Worm (Caenorhabditis elegans): ENCODE data around the gene phat-4.

The phat-4 gene

ce11 chrV:4143034-4143433 lies 13.3 kb downstream of the phat-4 start:
- TF ChIP-seq snu-23 (GFP tag; optimal IDR thresholded peaks at IDR 0.05): peak; percentile 93
- peak; percentile 74 for TF ChIP-seq pax-3 (tag; optimal IDR thresholded peaks at IDR 0.05)
- TF ChIP-seq ztf-4 (tag; optimal IDR thresholded peaks at IDR 0.05): peak; percentile 67
- TF ChIP-seq nhr-20 (tag; optimal IDR thresholded peaks at IDR 0.05): peak; percentile 96
- TF ChIP-seq fkh-4 (tag; optimal IDR thresholded peaks at IDR 0.05; ENCODE audit: borderline replicate concordance): peak; percentile 63
- TF ChIP-seq nhr-28 (tag; optimal IDR thresholded peaks at IDR 0.05): no peak
- peak; percentile 92 for TF ChIP-seq nhr-47 (tag; optimal IDR thresholded peaks at IDR 0.05)
- TF ChIP-seq fkh-10 (GFP tag; optimal IDR thresholded peaks at IDR 0.05): peak; percentile 22
- peak; percentile 42 for TF ChIP-seq F16B12.6 (tag; optimal IDR thresholded peaks at IDR 0.05)
- TF ChIP-seq efl-1 (optimal IDR thresholded peaks at IDR 0.05): peak; percentile 84 to 85
- TF ChIP-seq efl-1 (GFP tag; optimal IDR thresholded peaks at IDR 0.05 in 1 of 2): peak; percentile 77 to 97
- peak in 1 of 2 experiments; percentile 31 for TF ChIP-seq ztf-11 (tag; optimal IDR thresholded peaks at IDR 0.05)
- TF ChIP-seq skn-1 (tag; optimal IDR thresholded peaks at IDR 0.05): peak; percentile 89
- TF ChIP-seq elt-3 (tag; optimal IDR thresholded peaks at IDR 0.05): peak in 2 of 6 experiments; percentile 74 to 94
- no peak for TF ChIP-seq hpl-2 (GFP tag; optimal IDR thresholded peaks at IDR 0.05)
- TF ChIP-seq nhr-85 (tag): peak; percentile 91
- peak; percentile 92 for TF ChIP-seq tbx-2 (tag; optimal IDR thresholded peaks at IDR 0.05)
- peak; percentile 61 for TF ChIP-seq egl-13 (tag; optimal IDR thresholded peaks at IDR 0.05)
- no peak for TF ChIP-seq nhr-12 (tag; optimal IDR thresholded peaks at IDR 0.05)
- TF ChIP-seq pqm-1 (tag; optimal IDR thresholded peaks at IDR 0.05): peak; percentile 82
- TF ChIP-seq nhr-90 (tag; optimal IDR thresholded peaks at IDR 0.05; ENCODE audit: poor library complexity): peak; percentile 90
- TF ChIP-seq isw-1 (GFP tag; IDR thresholded peaks at IDR 0.05): peak; percentile 83
- TF ChIP-seq alr-1 (tag; optimal IDR thresholded peaks at IDR 0.05; ENCODE audit: borderline replicate concordance): no peak
- TF ChIP-seq sox-4 (tag; optimal IDR thresholded peaks at IDR 0.05): peak; percentile 14
- TF ChIP-seq sup-37 (GFP tag; optimal IDR thresholded peaks at IDR 0.05): peak; percentile 76
- peak in 1 of 2 experiments; percentile 85 for TF ChIP-seq mdl-1 (tag; optimal IDR thresholded peaks at IDR 0.05)
- TF ChIP-seq lin-39 (tag; optimal IDR thresholded peaks at IDR 0.05): peak; percentile 72
- peak; percentile 5 for TF ChIP-seq zip-4 (GFP tag; optimal IDR thresholded peaks at IDR 0.05)
- peak; percentile 92 for TF ChIP-seq swsn-7 (tag; optimal IDR thresholded peaks at IDR 0.05)
- no peak for TF ChIP-seq egl-27 (tag; optimal IDR thresholded peaks at IDR 0.05)
- peak; percentile 97 for TF ChIP-seq lin-14 (GFP tag; optimal IDR thresholded peaks at IDR 0.05)
- no peak for TF ChIP-seq C34B4.2 (tag; optimal IDR thresholded peaks at IDR 0.05)
- no peak for TF ChIP-seq unc-30 (tag; optimal IDR thresholded peaks at IDR 0.05)
- no peak for TF ChIP-seq ces-1 (GFP tag; optimal IDR thresholded peaks at IDR 0.05)
- TF ChIP-seq ceh-82 (tag; optimal IDR thresholded peaks at IDR 0.05): peak; percentile 26 to 86 (median 73)
- peak; percentile 44 for TF ChIP-seq nhr-77 (tag; optimal IDR thresholded peaks at IDR 0.05)
- TF ChIP-seq mep-1 (tag; optimal IDR thresholded peaks at IDR 0.05): peak; percentile 96
- no peak for TF ChIP-seq ceh-90 (tag; optimal IDR thresholded peaks at IDR 0.05)
- peak; percentile 81 to 86 for TF ChIP-seq lin-35 (GFP tag; optimal IDR thresholded peaks at IDR 0.05)
- no peak for TF ChIP-seq tlp-1 (tag; optimal IDR thresholded peaks at IDR 0.05)
- no peak for TF ChIP-seq hlh-17 (GFP tag; optimal IDR thresholded peaks at IDR 0.05; ENCODE audit: borderline replicate concordance)
- no peak for TF ChIP-seq ets-5 (GFP tag; IDR thresholded peaks at IDR 0.05)
- TF ChIP-seq zag-1 (tag; optimal IDR thresholded peaks at IDR 0.05): no peak
- TF ChIP-seq efl-3 (GFP tag; optimal IDR thresholded peaks at IDR 0.05): no peak
- TF ChIP-seq nhr-19 (GFP tag; conservative IDR thresholded peaks at IDR 0.05): peak; percentile 90
- peak; percentile 92 for TF ChIP-seq pag-3 (tag; optimal IDR thresholded peaks at IDR 0.05; ENCODE audit: borderline replicate concordance, insufficient read depth)
- TF ChIP-seq hlh-4 (tag; optimal IDR thresholded peaks at IDR 0.05): no peak
- TF ChIP-seq ceh-63 (GFP tag; optimal IDR thresholded peaks at IDR 0.05): no peak
- TF ChIP-seq lin-13 (GFP tag; optimal IDR thresholded peaks at IDR 0.05): peak; percentile 80
- TF ChIP-seq unc-62 (GFP tag; optimal IDR thresholded peaks at IDR 0.05): no peak
- TF ChIP-seq sptf-1 (tag; optimal IDR thresholded peaks at IDR 0.05): no peak
- peak; percentile 85 to 91 for TF ChIP-seq lsy-2 (tag; optimal IDR thresholded peaks at IDR 0.05)
- peak; percentile 86 for TF ChIP-seq fkh-8 (tag; optimal IDR thresholded peaks at IDR 0.05)
